Worm (Caenorhabditis elegans): ENCODE results near the gene dpy-6.

DNA sequence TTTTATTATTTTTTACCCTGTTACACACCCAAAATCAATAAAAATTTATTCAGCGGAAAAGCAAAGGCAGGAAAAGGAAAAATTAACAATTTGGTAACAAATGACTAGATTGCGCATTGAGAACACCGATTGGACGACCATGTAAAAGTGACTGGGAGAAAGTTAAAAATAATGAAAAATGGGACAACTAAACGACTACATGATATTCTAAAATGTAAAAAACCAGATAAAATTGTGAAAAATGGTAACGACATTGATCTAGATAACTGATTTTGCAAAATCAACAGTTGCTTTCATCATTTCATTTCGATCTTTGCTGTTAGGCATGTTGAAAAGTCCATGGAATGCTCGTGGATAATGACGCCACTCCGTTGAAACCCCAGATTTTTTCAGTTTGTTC, 4.3 kb upstream of the dpy-6 start:
- no peak for TF ChIP-seq ama-1 (optimal IDR thresholded peaks at IDR 0.05)
- no peak for TF ChIP-seq scrt-1 (GFP tag; IDR thresholded peaks at IDR 0.05)
- no peak for TF ChIP-seq flt-1 (GFP tag; IDR thresholded peaks at IDR 0.05)
- no peak for TF ChIP-seq tbx-11 (GFP tag; IDR thresholded peaks at IDR 0.05)
- no peak for TF ChIP-seq ceh-36 (tag; optimal IDR thresholded peaks at IDR 0.05)
- no peak for TF ChIP-seq hmbx-1 (tag; optimal IDR thresholded peaks at IDR 0.05)
- no peak for TF ChIP-seq tra-4 (tag; optimal IDR thresholded peaks at IDR 0.05)
- no peak for TF ChIP-seq ets-7 (tag; optimal IDR thresholded peaks at IDR 0.05)
- TF ChIP-seq pes-1 (GFP tag; IDR thresholded peaks at IDR 0.05): no peak

Measured in whole organism, early embryonic.